Fruit fly (Drosophila melanogaster): Measurements from ENCODE around the gene ncm.

Gene ncm

DNA sequence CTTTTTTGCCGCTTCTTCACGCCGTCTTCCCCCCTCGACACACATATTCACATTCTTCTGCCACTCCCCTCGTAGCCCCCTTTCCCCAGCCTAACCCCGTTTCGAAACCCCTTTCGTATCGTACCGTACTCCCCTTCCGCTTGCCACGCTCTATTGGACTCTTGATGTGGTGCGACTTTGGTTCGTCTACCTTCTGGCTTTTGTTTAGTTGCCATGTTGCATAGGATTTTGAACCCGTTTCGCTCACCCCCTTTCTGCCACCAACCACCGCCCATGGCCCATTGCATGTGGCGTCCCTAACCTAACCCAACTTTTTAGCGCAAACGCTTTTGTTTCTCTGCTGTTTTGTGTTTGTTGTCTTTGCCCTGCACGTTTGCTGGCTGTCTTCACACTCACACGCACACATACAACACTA lies 15.4 kb upstream of the ncm start:
- TF ChIP-seq tj (GFP tag; optimal IDR thresholded peaks at IDR 0.05) (no peak), CG7101 (tag; optimal IDR thresholded peaks at IDR 0.05) (no peak), Mnt (GFP tag; optimal IDR thresholded peaks at IDR 0.05) (no peak), CG12768 (GFP tag; optimal IDR thresholded peaks at IDR 0.05) (no peak), CG14711 (tag; optimal IDR thresholded peaks at IDR 0.05) (no peak), Hr96 (GFP tag; optimal IDR thresholded peaks at IDR 0.05) (no peak)

DNA sequence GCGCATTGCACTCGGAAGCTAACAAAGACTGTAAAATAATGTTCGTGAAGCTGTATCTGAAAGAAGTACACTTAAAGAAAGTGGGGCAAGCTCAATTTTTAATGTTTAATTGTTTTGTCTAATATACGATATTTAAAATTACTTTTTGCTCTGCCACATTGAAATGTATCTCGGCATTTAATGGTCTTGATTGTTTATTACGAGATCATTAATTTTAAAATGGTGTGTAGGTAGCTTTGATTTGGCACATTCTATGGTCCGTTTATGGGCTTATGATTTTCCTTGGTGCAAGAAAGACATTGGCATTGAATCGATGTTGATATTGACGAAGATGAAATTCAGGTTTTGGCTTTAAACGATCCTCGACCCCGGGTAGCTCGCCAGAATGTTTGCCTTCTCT lies 14.9 kb upstream of the ncm start:
- TF ChIP-seq CG11617 (GFP tag; optimal IDR thresholded peaks at IDR 0.05) (no peak), CG7101 (tag; optimal IDR thresholded peaks at IDR 0.05) (no peak), CG1620 (GFP tag; optimal IDR thresholded peaks at IDR 0.05) (no peak)

DNA sequence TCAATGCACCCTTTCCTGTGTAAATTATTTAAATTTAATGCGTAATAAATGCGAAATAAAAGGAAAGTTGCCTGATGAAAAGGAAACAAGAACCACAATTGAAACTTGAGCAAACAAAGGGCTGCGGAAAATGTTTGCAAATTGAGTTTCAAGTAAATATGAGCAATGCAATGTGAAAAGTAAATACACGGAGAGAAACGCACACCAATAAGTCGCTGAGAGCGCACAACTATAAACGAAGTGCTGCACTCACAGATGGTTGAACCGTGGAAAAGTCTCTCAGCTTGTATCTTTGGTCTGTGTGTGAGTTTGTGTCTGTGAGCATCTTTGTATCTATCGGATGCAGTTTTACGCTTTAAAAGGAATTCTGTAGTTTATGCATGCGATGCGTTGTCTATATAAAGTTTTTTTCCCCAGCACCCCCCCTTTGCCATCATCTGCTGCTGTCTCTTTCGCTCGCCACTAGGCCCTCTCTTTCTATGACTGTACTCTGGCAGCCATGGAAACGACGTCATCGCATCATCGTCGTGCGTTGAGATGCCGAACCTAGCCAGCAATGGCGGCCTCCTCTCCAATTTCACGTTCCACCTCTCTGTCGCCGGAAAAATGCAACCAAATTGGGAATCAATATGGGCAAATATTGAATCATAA lies 11.1 kb upstream of the ncm start:
- TF ChIP-seq CG7101 (tag; optimal IDR thresholded peaks at IDR 0.05) (peak; percentile 88), CG1620 (GFP tag; optimal IDR thresholded peaks at IDR 0.05) (peak; percentile 77), CG11617 (GFP tag; optimal IDR thresholded peaks at IDR 0.05) (peak; percentile 80), CG14711 (tag; optimal IDR thresholded peaks at IDR 0.05) (peak; percentile 73), Hr96 (GFP tag; optimal IDR thresholded peaks at IDR 0.05) (peak; percentile 58), CG33017 (tag; optimal IDR thresholded peaks at IDR 0.05) (peak; percentile 81), Clk (GFP tag; optimal IDR thresholded peaks at IDR 0.05) (peak; percentile 78), kay (GFP tag; ENCODE audit: borderline replicate concordance) (peak; percentile 98), tj (GFP tag; optimal IDR thresholded peaks at IDR 0.05) (peak; percentile 67), ovo (GFP tag; optimal IDR thresholded peaks at IDR 0.05) (peak; percentile 90), CG7045 (GFP tag; optimal IDR thresholded peaks at IDR 0.05) (peak; percentile 87), CG5204 (GFP tag; optimal IDR thresholded peaks at IDR 0.05) (peak; percentile 58), CG12768 (GFP tag; optimal IDR thresholded peaks at IDR 0.05) (peak; percentile 89), cic (GFP tag; optimal IDR thresholded peaks at IDR 0.05) (peak; percentile 89), Mnt (GFP tag; optimal IDR thresholded peaks at IDR 0.05) (peak; percentile 66), bab1 (GFP tag; optimal IDR thresholded peaks at IDR 0.05) (peak; percentile 15), Crg-1 (GFP tag; optimal IDR thresholded peaks at IDR 0.05) (peak; percentile 95), toe (GFP tag; optimal IDR thresholded peaks at IDR 0.05) (peak; percentile 70), pad (GFP tag; optimal IDR thresholded peaks at IDR 0.05) (peak; percentile 70), cnc (optimal IDR thresholded peaks at IDR 0.05) (no peak)

DNA sequence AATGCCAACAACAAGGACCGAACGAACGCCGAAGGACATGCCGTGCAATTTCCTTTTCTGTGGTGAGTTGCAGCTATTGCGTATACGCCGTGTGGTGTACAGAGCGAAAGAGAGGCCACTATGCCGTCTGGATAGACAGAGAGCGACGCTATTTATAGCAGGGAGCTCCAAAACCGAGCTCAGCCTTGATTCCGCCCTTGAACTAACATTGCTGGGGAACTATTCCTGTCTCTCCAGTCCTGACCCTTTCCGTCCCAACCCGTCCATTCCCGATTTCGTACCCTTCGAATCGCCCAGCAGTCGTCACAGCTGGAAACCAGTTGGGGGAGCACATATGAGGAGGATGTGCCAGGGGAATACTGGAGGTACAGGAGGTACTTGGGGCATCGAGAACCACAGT lies 9.8 kb upstream of the ncm start:
- TF ChIP-seq Crg-1 (GFP tag; optimal IDR thresholded peaks at IDR 0.05) (no peak), toe (GFP tag; optimal IDR thresholded peaks at IDR 0.05) (no peak), CG7045 (GFP tag; optimal IDR thresholded peaks at IDR 0.05) (no peak), CG33017 (tag; optimal IDR thresholded peaks at IDR 0.05) (no peak), Hr96 (GFP tag; optimal IDR thresholded peaks at IDR 0.05) (no peak), CG1620 (GFP tag; optimal IDR thresholded peaks at IDR 0.05) (no peak), Mnt (GFP tag; optimal IDR thresholded peaks at IDR 0.05) (no peak), tj (GFP tag; optimal IDR thresholded peaks at IDR 0.05) (no peak), cic (GFP tag; optimal IDR thresholded peaks at IDR 0.05) (no peak), bab1 (GFP tag; optimal IDR thresholded peaks at IDR 0.05) (no peak), ovo (GFP tag; optimal IDR thresholded peaks at IDR 0.05) (no peak), cnc (optimal IDR thresholded peaks at IDR 0.05) (no peak), CG5204 (GFP tag; optimal IDR thresholded peaks at IDR 0.05) (no peak)

DNA sequence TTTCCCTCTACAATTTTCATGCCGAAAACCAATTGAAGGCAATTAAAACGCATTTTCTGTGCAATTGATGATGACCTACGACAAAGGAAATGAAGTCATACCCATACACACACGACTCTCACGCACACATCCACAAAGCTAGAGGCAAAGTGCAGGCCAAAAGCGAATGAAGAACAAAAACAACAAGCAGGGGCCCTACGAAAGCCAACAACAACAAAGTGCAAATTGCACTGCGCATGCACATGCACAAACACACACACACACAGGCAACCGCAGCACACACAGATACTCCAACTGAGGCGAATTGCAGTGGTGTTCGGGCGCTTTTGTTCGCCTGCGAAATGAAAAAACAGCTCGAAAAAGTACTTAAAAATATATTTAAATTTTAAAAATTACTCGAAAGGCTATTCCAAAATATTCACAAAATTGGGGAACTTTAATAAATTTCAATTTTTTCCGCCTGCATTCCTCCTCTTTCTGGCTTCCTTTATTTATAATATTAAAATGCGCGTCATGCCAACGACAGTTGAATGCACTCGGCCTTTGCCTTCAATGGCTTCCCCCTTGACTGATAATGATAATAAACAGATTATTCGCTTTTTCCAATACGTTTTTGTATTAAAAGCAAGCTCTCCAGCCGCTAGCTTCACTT lies 8.3 kb upstream of the ncm start:
- TF ChIP-seq CG5204 (GFP tag; optimal IDR thresholded peaks at IDR 0.05) (no peak), toe (GFP tag; optimal IDR thresholded peaks at IDR 0.05) (peak; percentile 2), tj (GFP tag; optimal IDR thresholded peaks at IDR 0.05) (peak; percentile 50), bab1 (GFP tag; optimal IDR thresholded peaks at IDR 0.05) (no peak), CG12768 (GFP tag; optimal IDR thresholded peaks at IDR 0.05) (peak; percentile 88), Clk (GFP tag; optimal IDR thresholded peaks at IDR 0.05) (no peak), Mnt (GFP tag; optimal IDR thresholded peaks at IDR 0.05) (peak; percentile 4), cnc (optimal IDR thresholded peaks at IDR 0.05) (no peak), CG1620 (GFP tag; optimal IDR thresholded peaks at IDR 0.05) (no peak), CG7045 (GFP tag; optimal IDR thresholded peaks at IDR 0.05) (peak; percentile 41), CG7101 (tag; optimal IDR thresholded peaks at IDR 0.05) (peak; percentile 29), Crg-1 (GFP tag; optimal IDR thresholded peaks at IDR 0.05) (no peak), pad (GFP tag; optimal IDR thresholded peaks at IDR 0.05) (no peak), cic (GFP tag; optimal IDR thresholded peaks at IDR 0.05) (peak; percentile 70), CG11617 (GFP tag; optimal IDR thresholded peaks at IDR 0.05) (no peak), CG14711 (tag; optimal IDR thresholded peaks at IDR 0.05) (no peak), CG33017 (tag; optimal IDR thresholded peaks at IDR 0.05) (peak; percentile 62), Hr96 (GFP tag; optimal IDR thresholded peaks at IDR 0.05) (peak; percentile 38), kay (GFP tag; ENCODE audit: borderline replicate concordance) (peak; percentile 59), ovo (GFP tag; optimal IDR thresholded peaks at IDR 0.05) (no peak)

Measured in whole organism, adult.